Fruit fly (Drosophila melanogaster): ENCODE results near the gene Dh31.

The Dh31 gene

dm6 chr2L:8478911-8479706 is 27.5 kb downstream of the Dh31 start:
- TF ChIP-seq HLH106 (tag; optimal IDR thresholded peaks at IDR 0.05) (no peak), Dfd (GFP tag; optimal IDR thresholded peaks at IDR 0.05) (no peak), woc (GFP tag; optimal IDR thresholded peaks at IDR 0.05) (no peak), OdsH (GFP tag; optimal IDR thresholded peaks at IDR 0.05) (no peak), ey (GFP tag; optimal IDR thresholded peaks at IDR 0.05) (no peak), pan (optimal IDR thresholded peaks at IDR 0.05) (no peak), Myc (optimal IDR thresholded peaks at IDR 0.05) (no peak), psq (GFP tag; optimal IDR thresholded peaks at IDR 0.05) (peak; percentile 45), fru (GFP tag; optimal IDR thresholded peaks at IDR 0.05) (peak; percentile 10), Hr78 (GFP tag; optimal IDR thresholded peaks at IDR 0.05) (no peak), Jra (GFP tag; optimal IDR thresholded peaks at IDR 0.05) (no peak), Vsx2 (GFP tag; optimal IDR thresholded peaks at IDR 0.05; ENCODE audit: partially characterized antibody) (peak; percentile 13), Dif (GFP tag; optimal IDR thresholded peaks at IDR 0.05; ENCODE audit: partially characterized antibody) (no peak), dl (GFP tag; optimal IDR thresholded peaks at IDR 0.05; ENCODE audit: insufficient read depth in 1 of 2, partially characterized antibody in 2 of 2) (no peak), usp (GFP tag; optimal IDR thresholded peaks at IDR 0.05) (no peak), sage (GFP tag; optimal IDR thresholded peaks at IDR 0.05) (peak; percentile 47), CG9705 (GFP tag; optimal IDR thresholded peaks at IDR 0.05) (no peak), N (GFP tag; optimal IDR thresholded peaks at IDR 0.05) (no peak), br (GFP tag; optimal IDR thresholded peaks at IDR 0.05) (no peak), lola (GFP tag; optimal IDR thresholded peaks at IDR 0.05) (no peak), CG32264 (GFP tag; optimal IDR thresholded peaks at IDR 0.05) (no peak), Rel (GFP tag; optimal IDR thresholded peaks at IDR 0.05) (peak; percentile 86), Rel (tag; optimal IDR thresholded peaks at IDR 0.05) (peak; percentile 3), dsf (GFP tag; optimal IDR thresholded peaks at IDR 0.05; ENCODE audit: borderline replicate concordance) (no peak), h (GFP tag; optimal IDR thresholded peaks at IDR 0.05) (no peak), dmrt93B (GFP tag; optimal IDR thresholded peaks at IDR 0.05) (no peak), sv (GFP tag; optimal IDR thresholded peaks at IDR 0.05) (no peak), rgr (GFP tag; optimal IDR thresholded peaks at IDR 0.05) (no peak), Mio (GFP tag; optimal IDR thresholded peaks at IDR 0.05) (no peak), Abd-B (GFP tag; optimal IDR thresholded peaks at IDR 0.05) (no peak), Hnf4 (GFP tag; optimal IDR thresholded peaks at IDR 0.05) (no peak), jim (GFP tag; optimal IDR thresholded peaks at IDR 0.05) (no peak), tai (GFP tag; optimal IDR thresholded peaks at IDR 0.05) (no peak), Hr83 (GFP tag; optimal IDR thresholded peaks at IDR 0.05; ENCODE audit: poor library complexity, severe bottlenecking) (no peak), Sp1 (GFP tag; optimal IDR thresholded peaks at IDR 0.05) (peak; percentile 84), brk (GFP tag; optimal IDR thresholded peaks at IDR 0.05) (peak; percentile 67), CrebA (GFP tag; optimal IDR thresholded peaks at IDR 0.05; ENCODE audit: borderline replicate concordance) (peak; percentile 90), foxo (GFP tag; optimal IDR thresholded peaks at IDR 0.05) (no peak)

DNA sequence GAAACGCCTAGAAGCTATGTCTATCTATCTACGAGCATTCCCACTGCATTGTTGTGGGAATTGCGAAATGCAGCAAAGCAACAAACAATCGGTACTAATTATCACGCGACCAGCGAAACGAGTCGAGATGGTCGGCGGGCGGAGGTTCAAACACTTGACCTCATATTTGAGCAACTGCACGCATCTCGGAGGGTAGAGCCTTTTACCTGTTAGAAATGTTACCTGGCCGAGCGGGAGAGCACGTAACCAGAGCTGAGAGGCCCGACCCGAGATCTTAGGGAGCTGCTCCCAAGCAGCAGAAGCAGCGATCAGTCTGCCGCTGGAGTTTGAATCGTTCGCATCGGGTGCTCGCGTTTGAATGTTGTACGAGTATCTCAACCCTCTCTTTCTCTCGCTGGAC is 28.3 kb downstream of the Dh31 start:
- TF ChIP-seq psq (GFP tag; optimal IDR thresholded peaks at IDR 0.05) (no peak), Dif (GFP tag; optimal IDR thresholded peaks at IDR 0.05; ENCODE audit: partially characterized antibody) (peak; percentile 73), Hr83 (GFP tag; optimal IDR thresholded peaks at IDR 0.05; ENCODE audit: poor library complexity, severe bottlenecking) (peak; percentile 37), dl (GFP tag; optimal IDR thresholded peaks at IDR 0.05; ENCODE audit: insufficient read depth in 1 of 2, partially characterized antibody in 2 of 2) (peak; percentile 68 to 70), Hnf4 (GFP tag; optimal IDR thresholded peaks at IDR 0.05) (no peak), Vsx2 (GFP tag; optimal IDR thresholded peaks at IDR 0.05; ENCODE audit: partially characterized antibody) (peak; percentile 29)

- TF ChIP-seq GATAd (GFP tag; optimal IDR thresholded peaks at IDR 0.05) (no peak), sage (GFP tag; optimal IDR thresholded peaks at IDR 0.05) (no peak), dmrt93B (GFP tag; optimal IDR thresholded peaks at IDR 0.05) (no peak), rgr (GFP tag; optimal IDR thresholded peaks at IDR 0.05) (no peak), Sp1 (GFP tag; optimal IDR thresholded peaks at IDR 0.05) (no peak), h (GFP tag; optimal IDR thresholded peaks at IDR 0.05) (no peak), CG9705 (GFP tag; optimal IDR thresholded peaks at IDR 0.05) (no peak), fru (GFP tag; optimal IDR thresholded peaks at IDR 0.05) (no peak), usp (GFP tag; optimal IDR thresholded peaks at IDR 0.05) (no peak), tai (GFP tag; optimal IDR thresholded peaks at IDR 0.05) (no peak), ey (GFP tag; optimal IDR thresholded peaks at IDR 0.05) (no peak), OdsH (GFP tag; optimal IDR thresholded peaks at IDR 0.05) (no peak), N (GFP tag; optimal IDR thresholded peaks at IDR 0.05) (peak; percentile 83), Abd-B (GFP tag; optimal IDR thresholded peaks at IDR 0.05) (no peak), lola (GFP tag; optimal IDR thresholded peaks at IDR 0.05) (no peak), CG32264 (GFP tag; optimal IDR thresholded peaks at IDR 0.05) (no peak), Myc (optimal IDR thresholded peaks at IDR 0.05) (peak; percentile 74)
These were observed 28.7 kb downstream of the Dh31 start for dm6 chr2L:8477971-8478370.
